Fruit fly (Drosophila melanogaster): ENCODE data around the gene CG12003.

CG12003 gene

dm6 chr3L:1578391-1578948 is 13.3 kb downstream of the CG12003 start (continued):
- TF ChIP-seq Doc2 (GFP tag; IDR thresholded peaks at IDR 0.05) (no peak), gcm (GFP tag; optimal IDR thresholded peaks at IDR 0.05) (no peak), Fer1 (GFP tag; optimal IDR thresholded peaks at IDR 0.05) (peak; percentile 49), CG6854 (GFP tag; optimal IDR thresholded peaks at IDR 0.05) (peak; percentile 28), B-H1 (GFP tag; IDR thresholded peaks at IDR 0.05) (no peak), CG4820 (GFP tag; optimal IDR thresholded peaks at IDR 0.05) (peak; percentile 37), Chrac-16 (GFP tag; optimal IDR thresholded peaks at IDR 0.05) (peak; percentile 34), mam (GFP tag; optimal IDR thresholded peaks at IDR 0.05) (no peak), knrl (GFP tag; IDR thresholded peaks at IDR 0.05; ENCODE audit: partially characterized antibody) (no peak), Eip74EF (GFP tag; optimal IDR thresholded peaks at IDR 0.05) (no peak), dmrt99B (tag; optimal IDR thresholded peaks at IDR 0.05) (peak; percentile 59), unpg (GFP tag; optimal IDR thresholded peaks at IDR 0.05) (peak; percentile 48), CG6791 (GFP tag; IDR thresholded peaks at IDR 0.05; ENCODE audit: partially characterized antibody) (no peak), vnd (GFP tag; IDR thresholded peaks at IDR 0.05; ENCODE audit: partially characterized antibody) (no peak), Dref (GFP tag; IDR thresholded peaks at IDR 0.05) (0 out of 2 replicates have a peak, but pooled peaks have one; percentile 4), CG8924 (tag; optimal IDR thresholded peaks at IDR 0.05) (peak; percentile 7), ERR (GFP tag; optimal IDR thresholded peaks at IDR 0.05) (no peak), Atf3 (GFP tag; optimal IDR thresholded peaks at IDR 0.05) (peak; percentile 32), MBD-R2 (GFP tag; IDR thresholded peaks at IDR 0.05) (0 out of 2 replicates have a peak, but pooled peaks have one; percentile 18), CG32767 (GFP tag; IDR thresholded peaks at IDR 0.05) (no peak), btn (GFP tag; optimal IDR thresholded peaks at IDR 0.05) (no peak), ase (GFP tag; IDR thresholded peaks at IDR 0.05) (peak; percentile 24; the same call in 1 of the 3 replicates), Stat92E (GFP tag; optimal IDR thresholded peaks at IDR 0.05) (no peak), CG12769 (tag; optimal IDR thresholded peaks at IDR 0.05) (no peak), CG10321 (GFP tag; IDR thresholded peaks at IDR 0.05) (no peak), CG3726 (GFP tag; IDR thresholded peaks at IDR 0.05) (no peak), CG18011 (GFP tag; optimal IDR thresholded peaks at IDR 0.05) (no peak), CG9437 (GFP tag; optimal IDR thresholded peaks at IDR 0.05) (peak; percentile 19), Nf-YA (GFP tag; IDR thresholded peaks at IDR 0.05) (peak; percentile 36; the same call in 1 of the 2 replicates), unc-4 (GFP tag; IDR thresholded peaks at IDR 0.05; ENCODE audit: partially characterized antibody) (no peak), zfh2 (GFP tag; optimal IDR thresholded peaks at IDR 0.05) (no peak), dmrt11E (tag; optimal IDR thresholded peaks at IDR 0.05) (no peak), ash1 (GFP tag; optimal IDR thresholded peaks at IDR 0.05) (no peak), az2 (GFP tag; optimal IDR thresholded peaks at IDR 0.05) (peak; percentile 22), gro (GFP tag; optimal IDR thresholded peaks at IDR 0.05) (no peak), disco-r (GFP tag; optimal IDR thresholded peaks at IDR 0.05) (no peak), Doc3 (GFP tag; IDR thresholded peaks at IDR 0.05; ENCODE audit: partially characterized antibody) (no peak), da (GFP tag; optimal IDR thresholded peaks at IDR 0.05) (no peak), CG32532 (GFP tag; IDR thresholded peaks at IDR 0.05) (0 out of 2 replicates have a peak, but pooled peaks have one; percentile 37), bbx (GFP tag; IDR thresholded peaks at IDR 0.05; ENCODE audit: partially characterized antibody) (no peak), salm (tag; optimal IDR thresholded peaks at IDR 0.05) (no peak), CG34422 (GFP tag; IDR thresholded peaks at IDR 0.05) (no peak), Jarid2 (GFP tag; optimal IDR thresholded peaks at IDR 0.05) (peak; percentile 57), CG12299 (tag; optimal IDR thresholded peaks at IDR 0.05) (no peak), CG42726 (GFP tag; IDR thresholded peaks at IDR 0.05; ENCODE audit: partially characterized antibody) (no peak), Lim3 (GFP tag; IDR thresholded peaks at IDR 0.05) (no peak), CG17568 (GFP tag; optimal IDR thresholded peaks at IDR 0.05) (peak; percentile 28), CG11085 (GFP tag; IDR thresholded peaks at IDR 0.05) (no peak), CG4282 (GFP tag; optimal IDR thresholded peaks at IDR 0.05) (no peak), Mes4 (GFP tag; optimal IDR thresholded peaks at IDR 0.05) (no peak)

All from whole organism, embryonic.